Worm (Caenorhabditis elegans) whole organism, late embryonic: ENCODE data around the gene C10E2.5.
A peak's percentile ranks its signal among the peaks of the same experiment; 100 is the strongest.

Source experiments
- C08G9.2 ChIP-seq: sonication (generic microtip); optimal IDR thresholded peaks from 2 replicates; lab custom pipeline; 2016; ENCODE audit warnings: mild to moderate bottlenecking, missing genetic modification characterization, moderate library complexity, missing compliant biosample characterization
- F13H6.1 ChIP-seq: sonication (generic microtip); optimal IDR thresholded peaks from 2 replicates; lab custom pipeline; 2016; ENCODE audit warnings: missing genetic modification characterization, missing compliant biosample characterization
- T23F11.4 ChIP-seq: fragments of 200-800 bp; sonication (Bioruptor generic); optimal IDR thresholded peaks from 2 replicates; lab custom pipeline; 2018; ENCODE audit warnings: mild to moderate bottlenecking, missing genetic modification characterization, missing compliant biosample characterization
- ama-1 ChIP-seq: fragments of 150-350 bp; optimal IDR thresholded peaks from 2 replicates; lab custom pipeline; 2014
- ceh-14 ChIP-seq: sonication (generic microtip); optimal IDR thresholded peaks from 2 replicates; lab custom pipeline; 2016; ENCODE audit warnings: missing genotype, missing genetic modification characterization, missing compliant biosample characterization
- ceh-2 ChIP-seq: sonication (generic microtip); optimal IDR thresholded peaks from 2 replicates; lab custom pipeline; 2016; ENCODE audit warnings: missing genotype, missing genetic modification characterization, missing compliant biosample characterization
- ceh-24 ChIP-seq: sonication (generic microtip); optimal IDR thresholded peaks from 2 replicates; lab custom pipeline; 2016; ENCODE audit warnings: mild to moderate bottlenecking, missing genetic modification characterization, missing compliant biosample characterization
- ceh-31 ChIP-seq: sonication (generic microtip); optimal IDR thresholded peaks from 2 replicates; lab custom pipeline; 2016; ENCODE audit warnings: missing genetic modification characterization, missing compliant biosample characterization
- ceh-34 ChIP-seq: sonication (generic microtip); optimal IDR thresholded peaks from 2 replicates; lab custom pipeline; 2016; ENCODE audit warnings: mild to moderate bottlenecking, missing genetic modification characterization, missing compliant biosample characterization
- ceh-6 ChIP-seq: fragments of 200-800 bp; sonication (Bioruptor generic); optimal IDR thresholded peaks from 2 replicates; lab custom pipeline; 2018; ENCODE audit warnings: mild to moderate bottlenecking, missing genetic modification characterization, missing compliant biosample characterization
- che-1 ChIP-seq: sonication (generic microtip); optimal IDR thresholded peaks from 2 replicates; lab custom pipeline; 2016; ENCODE audit warnings: mild to moderate bottlenecking, missing genetic modification characterization, missing compliant biosample characterization
- elt-2 ChIP-seq: sonication (generic microtip); optimal IDR thresholded peaks from 2 replicates; lab custom pipeline; 2016; ENCODE audit warnings: missing genetic modification reagents, missing genetic modification characterization, missing compliant biosample characterization
- elt-4 ChIP-seq: sonication (generic microtip); optimal IDR thresholded peaks from 2 replicates; lab custom pipeline; 2016; ENCODE audit warnings: missing genetic modification characterization, missing compliant biosample characterization
- ets-4 ChIP-seq: sonication (generic microtip); optimal IDR thresholded peaks from 2 replicates; lab custom pipeline; 2016; ENCODE audit warnings: missing genetic modification characterization, missing compliant biosample characterization
- fkh-10 ChIP-seq: fragments of 150-350 bp; optimal IDR thresholded peaks from 2 replicates; lab custom pipeline; 2014; ENCODE audit warnings: missing biosample characterization, missing genetic modification reagents, missing genetic modification characterization
- gmeb-2 ChIP-seq: sonication (generic microtip); optimal IDR thresholded peaks from 2 replicates; lab custom pipeline; 2016; ENCODE audit warnings: missing genetic modification characterization, inconsistent platforms, missing compliant biosample characterization
- hlh-15 ChIP-seq: sonication (generic microtip); optimal IDR thresholded peaks from 2 replicates; lab custom pipeline; 2016; ENCODE audit warnings: missing genetic modification characterization, missing compliant biosample characterization
- hlh-30 ChIP-seq: sonication (generic microtip); optimal IDR thresholded peaks from 2 replicates; lab custom pipeline; 2017; ENCODE audit warnings: antibody characterized with exemption, missing genetic modification characterization, missing compliant biosample characterization; ENCODE audit not compliant: insufficient read depth
- hlh-6 ChIP-seq: sonication (generic microtip); optimal IDR thresholded peaks from 2 replicates; lab custom pipeline; 2016; ENCODE audit warnings: missing genotype, missing genetic modification characterization, missing compliant biosample characterization
- lin-11 ChIP-seq: fragments of 200-800 bp; sonication (Bioruptor generic); optimal IDR thresholded peaks from 2 replicates; lab custom pipeline; 2018; ENCODE audit warnings: mild to moderate bottlenecking, missing genetic modification characterization, missing compliant biosample characterization
- madf-2 ChIP-seq: sonication (generic microtip); optimal IDR thresholded peaks from 2 replicates; lab custom pipeline; 2017; ENCODE audit warnings: missing genetic modification characterization, missing compliant biosample characterization
- mec-3 ChIP-seq: sonication (generic microtip); optimal IDR thresholded peaks from 2 replicates; lab custom pipeline; 2016; ENCODE audit warnings: borderline replicate concordance, missing genetic modification characterization, missing compliant biosample characterization
- nfya-1 ChIP-seq: sonication (generic microtip); optimal IDR thresholded peaks from 2 replicates; lab custom pipeline; 2017; ENCODE audit warnings: missing genetic modification characterization, mild to moderate bottlenecking, missing compliant biosample characterization, antibody characterized with exemption, moderate library complexity
- nhr-232 ChIP-seq: sonication (generic microtip); optimal IDR thresholded peaks from 2 replicates; lab custom pipeline; 2016; ENCODE audit warnings: missing genetic modification characterization, missing compliant biosample characterization
- npax-4 ChIP-seq: sonication (generic microtip); optimal IDR thresholded peaks from 2 replicates; lab custom pipeline; 2016; ENCODE audit warnings: missing genetic modification characterization, missing compliant biosample characterization
- pag-3 ChIP-seq: sonication (generic microtip); optimal IDR thresholded peaks from 2 replicates; lab custom pipeline; 2016; ENCODE audit warnings: missing compliant biosample characterization, missing genetic modification characterization, borderline replicate concordance
- pat-9 ChIP-seq: fragments of 200-800 bp; sonication (Bioruptor generic); optimal IDR thresholded peaks from 2 replicates; lab custom pipeline; 2018; ENCODE audit warnings: mild to moderate bottlenecking, missing genetic modification characterization, moderate library complexity, missing compliant biosample characterization
- pax-1 ChIP-seq: fragments of 150-350 bp; optimal IDR thresholded peaks from 2 replicates; lab custom pipeline; 2014; ENCODE audit warnings: missing biosample characterization, missing genetic modification characterization
- ref-2 ChIP-seq: sonication (generic microtip); optimal IDR thresholded peaks from 2 replicates; lab custom pipeline; 2016; ENCODE audit warnings: missing genetic modification characterization, missing compliant biosample characterization
- rnt-1 ChIP-seq: sonication (generic microtip); optimal IDR thresholded peaks from 2 replicates; lab custom pipeline; 2016; ENCODE audit warnings: missing genetic modification characterization, missing compliant biosample characterization
- sdc-2 ChIP-seq: sonication (generic microtip); optimal IDR thresholded peaks from 2 replicates; lab custom pipeline; 2016; ENCODE audit warnings: missing genotype, missing genetic modification characterization, missing compliant biosample characterization
- sox-2 ChIP-seq: fragments of 200-800 bp; sonication (Bioruptor generic); IDR thresholded peaks from 2 replicates; pipeline ENCODE4 v1.3.6; 2022; ENCODE audit warnings: missing genetic modification reagents, missing genetic modification characterization, missing compliant biosample characterization
- syd-9 ChIP-seq: sonication (generic microtip); optimal IDR thresholded peaks from 2 replicates; lab custom pipeline; 2016; ENCODE audit warnings: mild to moderate bottlenecking, missing genetic modification characterization, moderate library complexity, missing compliant biosample characterization
- tbx-2 ChIP-seq: sonication (generic microtip); optimal IDR thresholded peaks from 2 replicates; lab custom pipeline; 2016; ENCODE audit warnings: missing genetic modification characterization, missing compliant biosample characterization
- tbx-7 ChIP-seq: sonication (generic microtip); optimal IDR thresholded peaks from 2 replicates; lab custom pipeline; 2016; ENCODE audit warnings: missing genotype, missing genetic modification characterization, missing compliant biosample characterization
- ttx-3 ChIP-seq: sonication (generic microtip); optimal IDR thresholded peaks from 2 replicates; lab custom pipeline; 2016; ENCODE audit warnings: missing genetic modification reagents, missing genetic modification characterization, missing compliant biosample characterization
- unc-42 ChIP-seq: sonication (generic microtip); optimal IDR thresholded peaks from 2 replicates; lab custom pipeline; 2016; ENCODE audit warnings: missing genotype, missing genetic modification characterization, missing compliant biosample characterization
- unc-86 ChIP-seq: sonication (generic microtip); optimal IDR thresholded peaks from 2 replicates; lab custom pipeline; 2016; ENCODE audit warnings: missing genetic modification characterization, missing compliant biosample characterization
- ztf-16 ChIP-seq: sonication (generic microtip); optimal IDR thresholded peaks from 2 replicates; lab custom pipeline; 2017; ENCODE audit warnings: missing genetic modification characterization, missing compliant biosample characterization

C10E2.5 gene

DNA sequence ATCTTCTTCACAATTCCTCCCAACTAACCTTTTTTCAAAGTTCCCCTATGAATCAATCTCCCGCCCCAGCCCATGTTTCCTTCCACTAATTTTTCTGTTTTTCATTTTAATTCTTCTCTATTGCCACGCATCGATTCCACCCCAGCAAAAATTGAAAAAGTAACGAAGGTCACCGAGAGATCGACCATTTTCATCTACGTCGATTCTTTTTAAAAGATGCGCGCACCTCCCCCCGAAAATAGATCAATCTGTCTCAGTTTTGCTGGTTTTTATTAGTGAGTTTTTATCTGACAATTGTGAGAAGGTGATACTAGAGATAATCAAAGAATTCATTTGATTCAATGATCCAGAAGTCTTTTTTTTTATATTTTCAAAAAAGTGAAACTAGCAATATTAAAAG lies 29.7 kb upstream of the C10E2.5 start:
- TF ChIP-seq C08G9.2 (tag; lab: Kevin White, UChicago) (no peak), rnt-1 (tag; lab: Kevin White, UChicago) (no peak), hlh-15 (no peak), nfya-1 (no peak), sox-2 (GFP tag; lab: Robert Waterston, UW) (no peak), ceh-24 (tag; lab: Kevin White, UChicago) (no peak), gmeb-2 (tag; lab: Kevin White, UChicago) (no peak)

ce11 chrX:16782797-16783259 lies 28.5 kb upstream of the C10E2.5 start, which contains the start of gene T01C8.3:
Gene T01C8.3, minus strand, starts transcription at chrX:16783209.
- TF ChIP-seq ref-2 (tag; lab: Kevin White, UChicago) (no peak), ceh-2 (tag; lab: Kevin White, UChicago) (no peak), ceh-14 (tag; lab: Kevin White, UChicago) (no peak), ceh-24 (tag; lab: Kevin White, UChicago) (no peak), che-1 (tag; lab: Kevin White, UChicago) (no peak), syd-9 (no peak), hlh-30 (tag; lab: Kevin White, UChicago) (no peak), hlh-15 (no peak), sdc-2 (tag; lab: Kevin White, UChicago) (no peak), pag-3 (tag; lab: Kevin White, UChicago) (no peak)

ce11 chrX:16775335-16775835 lies 21.0 kb upstream of the C10E2.5 start:
- no peak for TF ChIP-seq sox-2 (GFP tag; lab: Robert Waterston, UW)
- peak; percentile 54 for TF ChIP-seq elt-2

ce11 chrX:16773421-16773820 lies 19.0 kb upstream of the C10E2.5 start:
- no peak for TF ChIP-seq unc-86 (tag; lab: Kevin White, UChicago)
- no peak for TF ChIP-seq tbx-2 (tag; lab: Kevin White, UChicago)
- TF ChIP-seq ttx-3: no peak
- no peak for TF ChIP-seq ceh-34 (tag; lab: Kevin White, UChicago)
- no peak for TF ChIP-seq mec-3 (tag; lab: Kevin White, UChicago)
- no peak for TF ChIP-seq tbx-7
- no peak for TF ChIP-seq lin-11
- no peak for TF ChIP-seq ceh-31 (tag; lab: Kevin White, UChicago)
- no peak for TF ChIP-seq pat-9 (tag; lab: Kevin White, UChicago)
- no peak for TF ChIP-seq unc-42
- no peak for TF ChIP-seq nhr-232 (tag; lab: Kevin White, UChicago)
- no peak for TF ChIP-seq hlh-15

DNA sequence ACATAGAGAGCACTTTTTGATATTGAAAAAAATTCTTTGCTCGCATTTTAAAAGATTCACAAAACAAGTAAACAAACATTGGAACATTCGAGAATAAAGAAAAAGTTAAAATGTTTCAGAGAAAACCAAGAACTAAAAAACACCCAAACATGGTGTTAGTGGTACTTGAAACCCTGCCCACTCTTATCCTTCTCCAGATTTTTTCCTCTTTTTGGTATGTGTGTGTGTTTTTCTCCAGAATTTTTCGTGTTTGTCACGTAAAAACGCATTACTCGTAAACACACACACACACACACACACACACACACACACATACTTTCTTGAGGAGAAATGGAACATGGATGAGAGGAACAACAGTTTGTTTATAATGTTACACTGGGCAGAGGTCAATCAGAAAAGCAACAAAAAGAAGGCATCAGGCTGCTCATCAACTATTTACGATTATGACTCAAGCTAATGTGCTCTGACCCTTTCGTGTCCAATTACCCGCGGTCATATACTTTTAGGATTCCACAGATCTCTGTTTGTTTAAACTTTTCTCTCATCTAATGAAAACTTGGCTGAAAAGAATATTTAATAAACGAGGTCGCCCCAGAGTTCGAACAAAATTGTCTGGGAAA lies 17.8 kb upstream of the C10E2.5 start:
- no peak for TF ChIP-seq ceh-31 (tag; lab: Kevin White, UChicago)
- no peak for TF ChIP-seq elt-4 (tag; lab: Kevin White, UChicago)
- TF ChIP-seq che-1 (tag; lab: Kevin White, UChicago): no peak
- no peak for TF ChIP-seq T23F11.4 (GFP tag; lab: Kevin White, UChicago)
- TF ChIP-seq pax-1 (tag; lab: Kevin White, UChicago): no peak
- no peak for TF ChIP-seq madf-2 (tag; lab: Kevin White, UChicago)
- TF ChIP-seq ceh-34 (tag; lab: Kevin White, UChicago): no peak
- TF ChIP-seq gmeb-2 (tag; lab: Kevin White, UChicago): no peak
- no peak for TF ChIP-seq ceh-2 (tag; lab: Kevin White, UChicago)
- no peak for TF ChIP-seq ets-4 (tag; lab: Kevin White, UChicago)
- no peak for TF ChIP-seq ceh-6
- no peak for TF ChIP-seq npax-4 (tag; lab: Kevin White, UChicago)
- no peak for TF ChIP-seq hlh-6
- TF ChIP-seq ztf-16 (tag; lab: Kevin White, UChicago): no peak
- no peak for TF ChIP-seq mec-3 (tag; lab: Kevin White, UChicago)
- TF ChIP-seq fkh-10 (GFP tag; lab: Kevin White, UChicago): no peak
- TF ChIP-seq rnt-1 (tag; lab: Kevin White, UChicago): no peak
- no peak for TF ChIP-seq F13H6.1 (tag; lab: Kevin White, UChicago)
- no peak for TF ChIP-seq C08G9.2 (tag; lab: Kevin White, UChicago)
- TF ChIP-seq ama-1 (lab: Kevin White, UChicago): no peak
